Fruit fly (Drosophila melanogaster) whole organism, embryonic: ENCODE measurements around the gene sob.

Experiments used
- CG14441 ChIP-seq: fragments of 200-800 bp; sonication (Bioruptor generic); IDR thresholded peaks from 2 replicates; pipeline ENCODE4 v1.3.6; 2022; ENCODE audit warnings: missing biosample characterization, missing genetic modification characterization
- CG4404 ChIP-seq: fragments of 200-800 bp; sonication (Bioruptor generic); IDR thresholded peaks from 2 replicates; pipeline ENCODE4 v1.3.6; 2022; ENCODE audit warnings: missing biosample characterization, missing genetic modification characterization
- Dll ChIP-seq: fragments of 200-800 bp; sonication (Bioruptor generic); IDR thresholded peaks from 4 replicates; pipeline ENCODE4 v1.3.6; 2022; ENCODE audit warnings: missing biosample characterization, missing genetic modification characterization; ENCODE audit not compliant: partially characterized antibody
- Doc2 ChIP-seq: fragments of 200-800 bp; sonication (Bioruptor generic); IDR thresholded peaks from 2 replicates; pipeline ENCODE4 v1.3.6; 2022; ENCODE audit warnings: missing biosample characterization, missing genetic modification characterization
- Hand ChIP-seq: fragments of 200-800 bp; sonication (Bioruptor generic); optimal IDR thresholded peaks from 2 replicates; lab custom pipeline; 2017; ENCODE audit warnings: mild to moderate bottlenecking, missing biosample characterization, missing genetic modification reagents, missing genetic modification characterization
- ttk ChIP-seq: fragments of 200-800 bp; sonication (Bioruptor generic); IDR thresholded peaks from 2 replicates; pipeline ENCODE4 v2.1.2; 2022; ENCODE audit warnings: missing biosample characterization, missing genetic modification characterization

DNA sequence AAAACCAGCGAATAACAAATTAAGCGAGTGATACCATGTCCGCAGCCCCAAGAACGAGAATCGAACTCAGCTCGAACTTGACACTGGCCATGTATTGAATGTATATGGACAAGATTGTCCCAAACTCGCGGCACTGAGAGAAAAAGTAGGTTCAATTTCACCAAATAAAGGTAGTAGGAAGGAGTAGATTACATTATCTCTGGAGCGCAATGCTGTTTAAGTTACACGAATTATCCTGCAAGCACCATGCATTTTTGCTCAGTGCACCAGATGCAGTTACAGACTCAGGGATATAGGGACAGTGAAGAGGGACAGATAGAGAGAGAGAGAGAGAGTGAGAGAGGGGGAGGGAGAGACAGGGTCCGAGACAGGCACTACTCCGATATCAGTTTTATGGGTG lies 13.4 kb upstream of the sob start:
- no peak for TF ChIP-seq Doc2 (GFP tag; lab: Robert Waterston, UW)
- peak; percentile 74 for TF ChIP-seq CG4404 (GFP tag; lab: Robert Waterston, UW)
- no peak for TF ChIP-seq CG14441
- TF ChIP-seq Hand (GFP tag; lab: Kevin White, UChicago), result no peak
- no peak for TF ChIP-seq Dll
- TF ChIP-seq ttk (GFP tag; lab: Robert Waterston, UW), result no peak; the same call in 1 of the 2 replicates
